Worm (Caenorhabditis elegans) whole organism, early embryonic: ENCODE results near the gene Y7A5A.1.

Experiments used
- B0310.2 ChIP-seq: sonication (generic microtip); optimal IDR thresholded peaks from 2 replicates; lab custom pipeline; 2016; ENCODE audit warnings: mild to moderate bottlenecking, missing genetic modification characterization, missing compliant biosample characterization
- ama-1 ChIP-seq: fragments of 150-350 bp; optimal IDR thresholded peaks from 2 replicates; lab custom pipeline; 2014
- ceh-13 ChIP-seq: fragments of 200-800 bp; sonication (Bioruptor generic); optimal IDR thresholded peaks from 2 replicates; lab custom pipeline; 2018; ENCODE audit warnings: mild to moderate bottlenecking, missing genetic modification characterization, missing compliant biosample characterization
- ets-7 ChIP-seq: sonication (generic microtip); optimal IDR thresholded peaks from 2 replicates; lab custom pipeline; 2016; ENCODE audit warnings: missing genotype, missing genetic modification characterization, missing compliant biosample characterization
- flt-1 ChIP-seq: fragments of 200-800 bp; sonication (Bioruptor generic); IDR thresholded peaks from 2 replicates; pipeline ENCODE4 v1.3.6; 2022; ENCODE audit warnings: missing genetic modification characterization, missing compliant biosample characterization
- hmg-4 ChIP-seq: fragments of 200-800 bp; sonication (Bioruptor generic); optimal IDR thresholded peaks from 2 replicates; lab custom pipeline; 2018; ENCODE audit warnings: mild to moderate bottlenecking, missing genetic modification characterization, missing compliant biosample characterization
- hnd-1 ChIP-seq: sonication (generic microtip); optimal IDR thresholded peaks from 2 replicates; lab custom pipeline; 2016; ENCODE audit warnings: missing genetic modification characterization, missing compliant biosample characterization
- scrt-1 ChIP-seq: fragments of 200-800 bp; sonication (Bioruptor generic); IDR thresholded peaks from 2 replicates; pipeline ENCODE4 v1.3.6; 2022; ENCODE audit warnings: missing genetic modification characterization, missing compliant biosample characterization
- sea-1 ChIP-seq: fragments of 200-800 bp; sonication (Bioruptor generic); conservative IDR thresholded peaks from 2 replicates; pipeline ENCODE4 v1.3.6; 2022; ENCODE audit warnings: missing genetic modification characterization, missing compliant biosample characterization
- tbx-11 ChIP-seq: fragments of 200-800 bp; sonication (Bioruptor generic); IDR thresholded peaks from 2 replicates; pipeline ENCODE4 v1.3.6; 2022; ENCODE audit warnings: missing genetic modification characterization, missing compliant biosample characterization
- tbx-37 ChIP-seq: fragments of 200-800 bp; sonication (Bioruptor generic); conservative IDR thresholded peaks from 2 replicates; pipeline ENCODE4 v1.3.6; 2022; ENCODE audit warnings: missing genetic modification reagents, missing genetic modification characterization, missing compliant biosample characterization
- tra-4 ChIP-seq: sonication (generic microtip); optimal IDR thresholded peaks from 2 replicates; lab custom pipeline; 2017; ENCODE audit warnings: missing genetic modification characterization, missing compliant biosample characterization

DNA sequence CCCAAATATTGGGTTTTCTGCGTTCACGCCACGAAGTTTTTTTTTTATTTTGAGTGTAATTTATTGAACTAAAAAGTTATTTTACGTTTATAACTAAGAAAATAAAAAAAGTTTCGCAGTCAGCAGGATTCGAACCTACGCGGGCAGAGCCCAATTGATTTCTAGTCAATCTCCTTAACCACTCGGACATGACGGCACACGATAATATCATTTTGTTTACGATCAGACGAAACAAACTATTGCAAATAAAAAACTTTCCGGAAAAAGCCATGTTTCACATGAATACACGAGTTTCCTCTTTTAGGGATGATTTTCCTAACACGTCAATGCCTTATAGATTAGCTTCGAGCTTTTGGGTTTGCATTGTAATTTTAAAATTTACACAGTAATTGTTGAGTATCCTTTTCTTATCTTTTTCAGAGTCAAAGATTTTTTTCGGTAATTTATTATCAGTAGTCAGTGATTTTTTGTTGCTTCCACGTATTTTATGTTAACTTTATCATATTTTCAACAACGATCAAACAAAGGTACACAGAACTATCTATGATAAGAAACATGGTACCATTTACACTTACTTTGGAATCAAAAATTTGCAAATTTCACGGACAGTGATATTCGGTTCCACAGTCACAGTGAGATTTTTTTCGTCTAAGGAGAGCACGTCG, 1.3 kb downstream of the Y7A5A.1 start:
- TF ChIP-seq tbx-37 (GFP tag; lab: Robert Waterston, UW), result no peak
- no peak for TF ChIP-seq hnd-1
- no peak for TF ChIP-seq hmg-4
- no peak for TF ChIP-seq ets-7 (tag; lab: Kevin White, UChicago)
- no peak for TF ChIP-seq ama-1 (lab: Kevin White, UChicago)
- TF ChIP-seq flt-1 (GFP tag; lab: Robert Waterston, UW), result no peak
- no peak for TF ChIP-seq ceh-13 (GFP tag; lab: Kevin White, UChicago)
- no peak for TF ChIP-seq B0310.2 (tag; lab: Kevin White, UChicago)
- TF ChIP-seq scrt-1, result no peak
- TF ChIP-seq tbx-11 (GFP tag; lab: Robert Waterston, UW), result no peak
- TF ChIP-seq sea-1 (GFP tag; lab: Robert Waterston, UW), result no peak
- TF ChIP-seq tra-4 (tag; lab: Kevin White, UChicago), result no peak
